Worm (Caenorhabditis elegans) whole organism, young adult: ENCODE measurements around the gene T12D8.9.
A peak's percentile ranks its signal among the peaks of the same experiment; 100 is the strongest.

Experiments used
- B0035.1 ChIP-seq: sonication (generic microtip); optimal IDR thresholded peaks from 2 replicates; lab custom pipeline; 2016; ENCODE audit warnings: missing genetic modification characterization, mild to moderate bottlenecking, missing compliant biosample characterization, missing genotype, missing genetic modification reagents
- B0336.3 ChIP-seq: fragments of 200-800 bp; sonication (Bioruptor generic); IDR thresholded peaks from 2 replicates; pipeline ENCODE4 v1.3.6; 2022; ENCODE audit warnings: missing genetic modification characterization, missing compliant biosample characterization
- C17E4.6 ChIP-seq: fragments of 200-800 bp; sonication (Bioruptor generic); IDR thresholded peaks from 2 replicates; pipeline ENCODE4 v1.3.6; 2022; ENCODE audit warnings: missing genetic modification reagents, missing genetic modification characterization, missing compliant biosample characterization
- F23B12.7 ChIP-seq: sonication (generic microtip); optimal IDR thresholded peaks from 2 replicates; lab custom pipeline; 2017; ENCODE audit warnings: missing genetic modification characterization, mild to moderate bottlenecking, missing compliant biosample characterization, antibody characterized with exemption, moderate library complexity; ENCODE audit not compliant: insufficient read depth
- F39B2.1 ChIP-seq: fragments of 200-800 bp; sonication (Bioruptor generic); IDR thresholded peaks from 2 replicates; pipeline ENCODE4 v1.3.6; 2022; ENCODE audit warnings: missing genetic modification reagents, missing genetic modification characterization, missing compliant biosample characterization
- F49E8.2 ChIP-seq: sonication (generic microtip); optimal IDR thresholded peaks from 3 replicates; lab custom pipeline; 2017; ENCODE audit warnings: missing genetic modification characterization, mild to moderate bottlenecking, missing compliant biosample characterization, antibody characterized with exemption, moderate library complexity; ENCODE audit not compliant: insufficient read depth
- F52B5.7 ChIP-seq: sonication (generic microtip); optimal IDR thresholded peaks from 2 replicates; lab custom pipeline; 2016; ENCODE audit warnings: mild to moderate bottlenecking, missing genetic modification characterization, missing compliant biosample characterization
- K12H6.12 ChIP-seq: fragments of 200-800 bp; sonication (Bioruptor generic); optimal IDR thresholded peaks from 2 replicates; lab custom pipeline; 2018; ENCODE audit warnings: mild to moderate bottlenecking, missing genetic modification characterization, missing compliant biosample characterization
- T26A5.8 ChIP-seq: sonication (generic microtip); optimal IDR thresholded peaks from 2 replicates; lab custom pipeline; 2016; ENCODE audit warnings: missing genetic modification characterization, missing compliant biosample characterization
- Y56A3A.18 ChIP-seq: fragments of 200-800 bp; sonication (Bioruptor generic); IDR thresholded peaks from 2 replicates; pipeline ENCODE4 v1.3.6; 2022; ENCODE audit warnings: missing genetic modification reagents, missing genetic modification characterization, missing compliant biosample characterization
- Y79H2A.3 ChIP-seq: fragments of 200-800 bp; sonication (Bioruptor generic); conservative IDR thresholded peaks from 2 replicates; pipeline ENCODE4 v1.3.6; 2022; ENCODE audit warnings: missing genetic modification reagents, missing genetic modification characterization, missing compliant biosample characterization
- aptf-2 ChIP-seq: fragments of 200-800 bp; sonication (Bioruptor generic); conservative IDR thresholded peaks from 2 replicates; pipeline ENCODE4 v1.3.6; 2022; ENCODE audit warnings: missing genetic modification reagents, missing genetic modification characterization, missing compliant biosample characterization
- aptf-3 ChIP-seq: fragments of 200-800 bp; sonication (Bioruptor generic); IDR thresholded peaks from 2 replicates; pipeline ENCODE4 v1.3.6; 2022; ENCODE audit warnings: missing genetic modification characterization, missing compliant biosample characterization
- attf-5 ChIP-seq: fragments of 200-800 bp; sonication (Bioruptor generic); optimal IDR thresholded peaks from 2 replicates; lab custom pipeline; 2018; ENCODE audit warnings: mild to moderate bottlenecking, missing genetic modification characterization, missing compliant biosample characterization
- bed-1 ChIP-seq: fragments of 200-800 bp; sonication (Bioruptor generic); IDR thresholded peaks from 2 replicates; pipeline ENCODE4 v1.3.6; 2022; ENCODE audit warnings: missing genetic modification reagents, missing genetic modification characterization, missing compliant biosample characterization
- ccch-3 ChIP-seq: fragments of 200-800 bp; sonication (Bioruptor generic); optimal IDR thresholded peaks from 2 replicates; lab custom pipeline; 2018; ENCODE audit warnings: mild to moderate bottlenecking, missing genetic modification characterization, missing compliant biosample characterization
- cebp-1 ChIP-seq, 2 experiments: fragments of 200-800 bp in 1 of 2; sonication (Bioruptor generic) in 1 of 2; sonication (generic microtip) in 1 of 2; IDR thresholded peaks in 1 of 2; optimal IDR thresholded peaks in 1 of 2; 2 replicates each; pipeline versions ENCODE4 v1.3.6 to Lab custom; 2017 to 2022; ENCODE audit warnings: missing compliant biosample characterization in 2 of 2, missing genetic modification characterization in 2 of 2, mild to moderate bottlenecking in 1 of 2, missing genetic modification reagents in 1 of 2, moderate library complexity in 1 of 2
- ceh-100 ChIP-seq: fragments of 200-800 bp; sonication (Bioruptor generic); IDR thresholded peaks from 2 replicates; pipeline ENCODE4 v1.3.6; 2022; ENCODE audit warnings: missing genetic modification reagents, missing genetic modification characterization, missing compliant biosample characterization
- chd-7 ChIP-seq: sonication (generic microtip); optimal IDR thresholded peaks from 2 replicates; lab custom pipeline; 2016; ENCODE audit warnings: mild to moderate bottlenecking, missing genetic modification characterization, moderate library complexity, missing compliant biosample characterization
- efl-1 ChIP-seq: fragments of 150-350 bp; optimal IDR thresholded peaks from 2 replicates; lab custom pipeline; 2014; ENCODE audit warnings: missing biosample characterization, missing genetic modification reagents, missing genetic modification characterization
- egl-18 ChIP-seq: fragments of 200-800 bp; sonication (Bioruptor generic); IDR thresholded peaks from 2 replicates; pipeline ENCODE4 v1.3.6; 2022; ENCODE audit warnings: missing genetic modification reagents, missing genetic modification characterization, missing compliant biosample characterization
- egl-44 ChIP-seq: fragments of 200-800 bp; sonication (Bioruptor generic); IDR thresholded peaks from 2 replicates; pipeline ENCODE4 v1.3.6; 2022; ENCODE audit warnings: missing genetic modification reagents, missing genetic modification characterization, missing compliant biosample characterization
- ekl-4 ChIP-seq: fragments of 200-800 bp; sonication (Bioruptor generic); IDR thresholded peaks from 2 replicates; pipeline ENCODE4 v1.3.6; 2022; ENCODE audit warnings: missing genetic modification reagents, missing genetic modification characterization, missing compliant biosample characterization
- him-1 ChIP-seq: sonication (generic microtip); optimal IDR thresholded peaks from 2 replicates; lab custom pipeline; 2016; ENCODE audit warnings: missing genotype, missing genetic modification reagents, missing genetic modification characterization, missing compliant biosample characterization
- hlh-12 ChIP-seq: sonication (generic microtip); optimal IDR thresholded peaks from 2 replicates; lab custom pipeline; 2016; ENCODE audit warnings: missing genetic modification characterization, missing compliant biosample characterization
- hsf-1 ChIP-seq: fragments of 200-800 bp; sonication (Bioruptor generic); IDR thresholded peaks from 2 replicates; pipeline ENCODE4 v1.3.6; 2022; ENCODE audit warnings: missing genetic modification reagents, missing genetic modification characterization, missing compliant biosample characterization
- lag-1 ChIP-seq: fragments of 200-800 bp; sonication (Bioruptor generic); IDR thresholded peaks from 2 replicates; pipeline ENCODE4 v1.3.6; 2022; ENCODE audit warnings: missing genetic modification reagents, missing genetic modification characterization, missing compliant biosample characterization
- lir-1 ChIP-seq: fragments of 200-800 bp; sonication (Bioruptor generic); conservative IDR thresholded peaks from 2 replicates; pipeline ENCODE4 v1.3.6; 2022; ENCODE audit warnings: missing genetic modification reagents, missing genetic modification characterization, missing compliant biosample characterization
- madf-8 ChIP-seq: fragments of 200-800 bp; sonication (Bioruptor generic); conservative IDR thresholded peaks from 2 replicates; pipeline ENCODE4 v1.3.6; 2022; ENCODE audit warnings: missing genetic modification reagents, missing genetic modification characterization, missing compliant biosample characterization
- mel-28 ChIP-seq: sonication (generic microtip); optimal IDR thresholded peaks from 2 replicates; lab custom pipeline; 2016; ENCODE audit warnings: borderline replicate concordance, mild to moderate bottlenecking, missing genetic modification characterization, missing compliant biosample characterization
- nfyb-1 ChIP-seq: fragments of 200-800 bp; sonication (Bioruptor generic); IDR thresholded peaks from 2 replicates; pipeline ENCODE4 v1.3.6; 2022; ENCODE audit warnings: missing genetic modification reagents, missing genetic modification characterization, missing compliant biosample characterization
- nhr-27 ChIP-seq: fragments of 200-800 bp; sonication (Bioruptor generic); optimal IDR thresholded peaks from 2 replicates; lab custom pipeline; 2018; ENCODE audit warnings: mild to moderate bottlenecking, missing genetic modification characterization, moderate library complexity, missing compliant biosample characterization
- nhr-80 ChIP-seq: sonication (generic microtip); optimal IDR thresholded peaks from 2 replicates; lab custom pipeline; 2016; ENCODE audit warnings: missing genetic modification characterization, missing compliant biosample characterization
- pha-4 ChIP-seq: fragments of 150-350 bp; sonication (generic microtip); optimal IDR thresholded peaks from 2 replicates; lab custom pipeline; 2014; ENCODE audit warnings: missing biosample characterization, missing genetic modification reagents, missing genetic modification characterization
- rec-8 ChIP-seq, 2 experiments: sonication (generic microtip); optimal IDR thresholded peaks; 2 replicates each; lab custom pipeline; 2016; ENCODE audit warnings: mild to moderate bottlenecking in 2 of 2, missing genetic modification characterization in 2 of 2, missing genetic modification reagents in 2 of 2, missing genotype in 2 of 2, missing biosample characterization in 1 of 2, missing compliant biosample characterization in 1 of 2, moderate library complexity in 1 of 2
- repo-1 ChIP-seq: sonication (generic microtip); optimal IDR thresholded peaks from 2 replicates; lab custom pipeline; 2017; ENCODE audit warnings: mild to moderate bottlenecking, missing genetic modification characterization, missing compliant biosample characterization
- rpc-1 ChIP-seq, 2 experiments: fragments of 150-350 bp in 1 of 2; sonication (generic microtip) in 1 of 2; optimal IDR thresholded peaks; 2 replicates each; lab custom pipeline; 2014 to 2018; ENCODE audit warnings: missing biosample characterization in 1 of 2, missing genetic modification characterization in 1 of 2, missing genetic modification reagents in 1 of 2, missing genotype in 1 of 2
- snpc-1.1 ChIP-seq: sonication (generic microtip); optimal IDR thresholded peaks from 2 replicates; lab custom pipeline; 2017; ENCODE audit warnings: missing genetic modification characterization, mild to moderate bottlenecking, missing compliant biosample characterization, antibody characterized with exemption, moderate library complexity, missing genotype, missing genetic modification reagents; ENCODE audit not compliant: insufficient read depth
- snpc-1.3 ChIP-seq: sonication (generic microtip); optimal IDR thresholded peaks from 2 replicates; lab custom pipeline; 2017; ENCODE audit warnings: missing genetic modification characterization, mild to moderate bottlenecking, missing compliant biosample characterization, antibody characterized with exemption, moderate library complexity, missing genotype, missing genetic modification reagents; ENCODE audit not compliant: insufficient read depth
- snpc-3.4 ChIP-seq: sonication (generic microtip); optimal IDR thresholded peaks from 2 replicates; lab custom pipeline; 2017; ENCODE audit warnings: missing genetic modification characterization, mild to moderate bottlenecking, missing compliant biosample characterization, antibody characterized with exemption, moderate library complexity, missing genotype, missing genetic modification reagents
- tbx-9 ChIP-seq: sonication (generic microtip); optimal IDR thresholded peaks from 2 replicates; lab custom pipeline; 2016; ENCODE audit warnings: borderline replicate concordance, missing genetic modification characterization, inconsistent platforms, missing compliant biosample characterization
- unc-130 ChIP-seq: sonication (generic microtip); optimal IDR thresholded peaks from 2 replicates; lab custom pipeline; 2016; ENCODE audit warnings: missing genetic modification reagents, missing genetic modification characterization, missing compliant biosample characterization
- ztf-26 ChIP-seq: sonication (generic microtip); optimal IDR thresholded peaks from 2 replicates; lab custom pipeline; 2017; ENCODE audit warnings: missing genetic modification characterization, missing compliant biosample characterization
- ztf-28 ChIP-seq: fragments of 200-800 bp; sonication (Bioruptor generic); IDR thresholded peaks from 2 replicates; pipeline ENCODE4 v1.3.6; 2022; ENCODE audit warnings: missing genetic modification reagents, missing genetic modification characterization, missing compliant biosample characterization
- ztf-3 ChIP-seq: fragments of 200-800 bp; sonication (Bioruptor generic); optimal IDR thresholded peaks from 2 replicates; lab custom pipeline; 2018; ENCODE audit warnings: mild to moderate bottlenecking, missing genetic modification characterization, missing compliant biosample characterization

T12D8.9 gene

DNA sequence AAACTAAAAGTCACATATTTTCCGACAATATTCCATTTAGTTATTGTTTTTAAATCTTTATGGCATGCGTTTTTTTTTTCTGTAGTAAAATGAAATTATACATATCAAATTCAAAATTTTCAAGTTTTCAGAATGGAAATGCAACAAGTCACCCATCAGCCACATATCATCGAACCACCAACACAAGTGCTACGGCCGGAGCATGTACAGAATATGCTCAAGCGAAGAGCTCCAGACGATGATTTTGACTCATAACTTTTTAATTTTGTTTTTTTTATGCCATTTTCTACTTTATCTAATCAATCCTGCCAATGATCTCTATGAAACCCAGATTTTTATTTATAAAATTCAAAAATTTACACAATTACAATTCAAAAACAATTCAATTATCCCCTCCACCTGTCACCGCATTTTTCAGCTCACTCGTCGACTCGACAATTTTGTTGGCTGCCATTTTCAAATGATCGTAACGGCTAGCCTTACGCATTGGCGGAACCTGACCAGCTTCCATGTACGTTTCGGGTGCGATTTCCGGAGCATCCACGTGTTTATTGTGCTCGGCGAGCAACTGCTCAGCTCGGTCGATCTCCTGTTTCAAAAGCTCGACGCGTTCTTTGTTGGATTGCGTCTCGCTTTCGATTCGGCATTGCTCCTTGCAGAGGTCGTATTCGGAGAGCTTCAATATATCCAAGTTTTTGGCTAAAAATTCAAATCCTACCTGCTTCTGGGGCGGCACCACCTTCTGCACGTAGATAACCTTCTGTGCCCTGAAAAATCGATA is 8.9 kb downstream of the T12D8.9 start (continued):
- TF ChIP-seq lag-1 (GFP tag; lab: Robert Waterston, UW), result no peak
- TF ChIP-seq rpc-1 (optimal IDR thresholded peaks at IDR 0.05; lab: Kevin White, UChicago), result no peak
- no peak for TF ChIP-seq rpc-1 (tag; optimal IDR thresholded peaks at IDR 0.05; lab: Kevin White, UChicago)
- TF ChIP-seq C17E4.6 (GFP tag; lab: Robert Waterston, UW), result no peak
- 0 out of 2 replicates have a peak, but pooled peaks have one; percentile 7 for TF ChIP-seq cebp-1 (GFP tag; IDR thresholded peaks at IDR 0.05; lab: Robert Waterston, UW)
- TF ChIP-seq cebp-1 (tag; optimal IDR thresholded peaks at IDR 0.05; lab: Kevin White, UChicago), result peak; percentile 53
- no peak for TF ChIP-seq ztf-3 (GFP tag; lab: Kevin White, UChicago)
- TF ChIP-seq efl-1, result no peak
- peak; percentile 11 for TF ChIP-seq repo-1 (tag; lab: Kevin White, UChicago)
- TF ChIP-seq bed-1 (GFP tag; lab: Robert Waterston, UW), result 0 out of 2 replicates have a peak, but pooled peaks have one; percentile 58
- TF ChIP-seq T26A5.8 (tag; lab: Kevin White, UChicago), result peak; percentile 6
- no peak for TF ChIP-seq nhr-27 (tag; lab: Kevin White, UChicago)
- TF ChIP-seq nfyb-1 (GFP tag; lab: Robert Waterston, UW), result peak; percentile 64; the same call in 1 of the 2 replicates
- peak; percentile 11 for TF ChIP-seq chd-7
- no peak for TF ChIP-seq attf-5 (GFP tag; lab: Kevin White, UChicago)
- TF ChIP-seq F49E8.2 (tag; lab: Kevin White, UChicago), result no peak
- no peak for TF ChIP-seq F23B12.7
- TF ChIP-seq Y79H2A.3 (GFP tag; lab: Robert Waterston, UW), result no peak
- peak; percentile 17; the same call in 1 of the 2 replicates for TF ChIP-seq ekl-4 (GFP tag; lab: Robert Waterston, UW)
- peak; percentile 55; the same call in 1 of the 2 replicates for TF ChIP-seq hsf-1
- no peak for TF ChIP-seq pha-4 (tag; lab: Kevin White, UChicago)
- TF ChIP-seq him-1 (tag; lab: Kevin White, UChicago), result no peak
- no peak for TF ChIP-seq snpc-3.4 (tag; lab: Kevin White, UChicago)
- TF ChIP-seq rec-8 (tag; optimal IDR thresholded peaks at IDR 0.05; lab: Kevin White, UChicago), result no peak
- no peak for TF ChIP-seq aptf-3 (GFP tag; lab: Robert Waterston, UW)
- TF ChIP-seq B0336.3 (GFP tag; lab: Robert Waterston, UW), result peak; percentile 91
- no peak for TF ChIP-seq ztf-28 (GFP tag; lab: Robert Waterston, UW)
- TF ChIP-seq ztf-26 (tag; lab: Kevin White, UChicago), result no peak
- TF ChIP-seq mel-28 (tag; lab: Kevin White, UChicago), result no peak
- no peak for TF ChIP-seq F39B2.1 (GFP tag; lab: Robert Waterston, UW)
- no peak for TF ChIP-seq hlh-12 (tag; lab: Kevin White, UChicago)
- TF ChIP-seq aptf-2 (GFP tag; lab: Robert Waterston, UW), result no peak
- no peak for TF ChIP-seq lir-1 (GFP tag; lab: Robert Waterston, UW)
- no peak for TF ChIP-seq madf-8 (GFP tag; lab: Robert Waterston, UW)
- no peak for TF ChIP-seq ccch-3 (GFP tag; lab: Kevin White, UChicago)
- TF ChIP-seq K12H6.12 (tag; lab: Kevin White, UChicago), result no peak
- TF ChIP-seq snpc-1.3 (tag; lab: Kevin White, UChicago), result no peak
- TF ChIP-seq egl-18 (GFP tag; lab: Robert Waterston, UW), result no peak
- no peak for TF ChIP-seq nhr-80 (tag; lab: Kevin White, UChicago)
- no peak; the same call in 1 of the 2 replicates for TF ChIP-seq Y56A3A.18 (GFP tag; lab: Robert Waterston, UW)
- no peak for TF ChIP-seq ceh-100 (GFP tag; lab: Robert Waterston, UW)
- no peak for TF ChIP-seq snpc-1.1 (tag; lab: Kevin White, UChicago)
- TF ChIP-seq tbx-9 (tag; lab: Kevin White, UChicago), result no peak
- TF ChIP-seq unc-130 (GFP tag; lab: Kevin White, UChicago), result no peak
- peak; percentile 6 for TF ChIP-seq F52B5.7
- no peak for TF ChIP-seq B0035.1 (tag; lab: Kevin White, UChicago)
- TF ChIP-seq egl-44 (GFP tag; lab: Robert Waterston, UW), result peak; percentile 34; the same call in 1 of the 2 replicates
